Worm (Caenorhabditis elegans) whole organism, mixed stage, embryonic: ENCODE data around the gene nspb-5.

ENCODE experiments used
- M03D4.4 ChIP-seq: sonication (generic microtip); optimal IDR thresholded peaks from 2 replicates; lab custom pipeline; 2017; ENCODE audit warnings: mild to moderate bottlenecking, missing genetic modification characterization, missing compliant biosample characterization
- bed-3 ChIP-seq: fragments of 200-800 bp; sonication (Bioruptor generic); optimal IDR thresholded peaks from 3 replicates; lab custom pipeline; 2018; ENCODE audit warnings: mild to moderate bottlenecking, missing genetic modification characterization, moderate library complexity, missing compliant biosample characterization
- blmp-1 ChIP-seq: fragments of 150-350 bp; optimal IDR thresholded peaks from 2 replicates; lab custom pipeline; 2014; ENCODE audit warnings: missing biosample characterization, missing genetic modification characterization
- ceh-39 ChIP-seq: fragments of 150-350 bp; optimal IDR thresholded peaks from 2 replicates; lab custom pipeline; 2014; ENCODE audit warnings: missing biosample characterization, missing genetic modification characterization
- ceh-43 ChIP-seq: fragments of 200-800 bp; sonication (Bioruptor generic); optimal IDR thresholded peaks from 2 replicates; lab custom pipeline; 2018; ENCODE audit warnings: mild to moderate bottlenecking, missing genetic modification characterization, moderate library complexity, missing compliant biosample characterization
- ces-1 ChIP-seq: fragments of 150-350 bp; optimal IDR thresholded peaks from 2 replicates; lab custom pipeline; 2014; ENCODE audit warnings: missing biosample characterization, missing genetic modification reagents, missing genetic modification characterization
- cnd-1 ChIP-seq: fragments of 200-800 bp; sonication (Bioruptor generic); optimal IDR thresholded peaks from 2 replicates; lab custom pipeline; 2018; ENCODE audit warnings: mild to moderate bottlenecking, missing genetic modification characterization, missing compliant biosample characterization
- drap-1 ChIP-seq: fragments of 200-800 bp; sonication (Bioruptor generic); optimal IDR thresholded peaks from 3 replicates; lab custom pipeline; 2018; ENCODE audit warnings: mild to moderate bottlenecking, missing genetic modification characterization, missing compliant biosample characterization
- elt-1 ChIP-seq: sonication (generic microtip); optimal IDR thresholded peaks from 2 replicates; lab custom pipeline; 2017; ENCODE audit warnings: missing genetic modification characterization, mild to moderate bottlenecking, missing compliant biosample characterization, antibody characterized with exemption, moderate library complexity, borderline replicate concordance; ENCODE audit not compliant: insufficient read depth
- elt-3 ChIP-seq: fragments of 150-350 bp; optimal IDR thresholded peaks from 2 replicates; lab custom pipeline; 2014; ENCODE audit warnings: missing biosample characterization, missing genetic modification characterization
- flh-1 ChIP-seq: fragments of 200-800 bp; sonication (Bioruptor generic); optimal IDR thresholded peaks from 2 replicates; lab custom pipeline; 2018; ENCODE audit warnings: mild to moderate bottlenecking, missing genetic modification characterization, moderate library complexity, missing compliant biosample characterization
- ham-2 ChIP-seq: fragments of 200-800 bp; sonication (Bioruptor generic); optimal IDR thresholded peaks from 2 replicates; lab custom pipeline; 2018; ENCODE audit warnings: mild to moderate bottlenecking, missing genetic modification characterization, missing compliant biosample characterization
- hlh-1 ChIP-seq: fragments of 150-350 bp; optimal IDR thresholded peaks from 2 replicates; lab custom pipeline; 2014; ENCODE audit warnings: missing biosample characterization, missing genetic modification reagents, missing genetic modification characterization
- lin-13 ChIP-seq: fragments of 150-350 bp; optimal IDR thresholded peaks from 2 replicates; lab custom pipeline; 2014; ENCODE audit warnings: missing biosample characterization, missing genetic modification characterization
- lin-32 ChIP-seq: fragments of 200-800 bp; sonication (Bioruptor generic); optimal IDR thresholded peaks from 2 replicates; lab custom pipeline; 2018; ENCODE audit warnings: mild to moderate bottlenecking, missing genetic modification characterization, missing compliant biosample characterization
- lsy-2 ChIP-seq: fragments of 150-350 bp; optimal IDR thresholded peaks from 2 replicates; lab custom pipeline; 2014; ENCODE audit warnings: missing biosample characterization, missing genetic modification characterization
- mab-5 ChIP-seq: fragments of 150-350 bp; optimal IDR thresholded peaks from 2 replicates; lab custom pipeline; 2014; ENCODE audit warnings: missing biosample characterization, missing genetic modification characterization
- mep-1 ChIP-seq: fragments of 150-350 bp; optimal IDR thresholded peaks from 2 replicates; lab custom pipeline; 2017; ENCODE audit warnings: missing biosample characterization, missing genetic modification reagents, missing genetic modification characterization, inconsistent platforms
- mls-2 ChIP-seq: sonication (generic microtip); optimal IDR thresholded peaks from 2 replicates; lab custom pipeline; 2016; ENCODE audit warnings: mild to moderate bottlenecking, missing genetic modification characterization, moderate library complexity, missing compliant biosample characterization
- nhr-12 ChIP-seq: fragments of 150-350 bp; optimal IDR thresholded peaks from 2 replicates; lab custom pipeline; 2014; ENCODE audit warnings: missing biosample characterization, missing genetic modification characterization
- nhr-2 ChIP-seq: fragments of 150-350 bp; optimal IDR thresholded peaks from 2 replicates; lab custom pipeline; 2014; ENCODE audit warnings: missing biosample characterization, missing genetic modification characterization
- nhr-237 ChIP-seq: fragments of 150-350 bp; optimal IDR thresholded peaks from 2 replicates; lab custom pipeline; 2014; ENCODE audit warnings: missing biosample characterization, missing genetic modification characterization
- nhr-28 ChIP-seq: fragments of 150-350 bp; optimal IDR thresholded peaks from 2 replicates; lab custom pipeline; 2014; ENCODE audit warnings: missing biosample characterization, missing genetic modification characterization
- nhr-76 ChIP-seq: sonication (generic microtip); optimal IDR thresholded peaks from 2 replicates; lab custom pipeline; 2017; ENCODE audit warnings: missing biosample characterization, missing genetic modification characterization
- pha-4 ChIP-seq: fragments of 150-350 bp; optimal IDR thresholded peaks from 2 replicates; lab custom pipeline; 2018; ENCODE audit warnings: missing biosample characterization, missing genetic modification reagents, missing genetic modification characterization
- sem-2 ChIP-seq: fragments of 200-800 bp; sonication (Bioruptor generic); optimal IDR thresholded peaks from 2 replicates; lab custom pipeline; 2018; ENCODE audit warnings: mild to moderate bottlenecking, missing genetic modification characterization, missing compliant biosample characterization
- tbx-8 ChIP-seq: fragments of 200-800 bp; sonication (Bioruptor generic); optimal IDR thresholded peaks from 2 replicates; lab custom pipeline; 2018; ENCODE audit warnings: mild to moderate bottlenecking, missing genetic modification characterization, moderate library complexity, missing compliant biosample characterization
- unc-120 ChIP-seq: sonication (generic microtip); optimal IDR thresholded peaks from 2 replicates; lab custom pipeline; 2017; ENCODE audit warnings: missing genetic modification characterization, missing compliant biosample characterization; ENCODE audit not compliant: poor library complexity, severe bottlenecking
- unc-39 ChIP-seq: fragments of 150-350 bp; optimal IDR thresholded peaks from 2 replicates; lab custom pipeline; 2014; ENCODE audit warnings: missing biosample characterization, missing genetic modification characterization
- unc-62 ChIP-seq: fragments of 150-350 bp; optimal IDR thresholded peaks from 2 replicates; lab custom pipeline; 2014; ENCODE audit warnings: missing biosample characterization, missing genetic modification reagents, missing genetic modification characterization
- zip-8 ChIP-seq: fragments of 150-350 bp; optimal IDR thresholded peaks from 2 replicates; lab custom pipeline; 2014; ENCODE audit warnings: missing biosample characterization, missing genetic modification characterization
- ztf-11 ChIP-seq: fragments of 150-350 bp; optimal IDR thresholded peaks from 2 replicates; lab custom pipeline; 2014; ENCODE audit warnings: missing biosample characterization, missing genetic modification characterization

nspb-5 gene

DNA sequence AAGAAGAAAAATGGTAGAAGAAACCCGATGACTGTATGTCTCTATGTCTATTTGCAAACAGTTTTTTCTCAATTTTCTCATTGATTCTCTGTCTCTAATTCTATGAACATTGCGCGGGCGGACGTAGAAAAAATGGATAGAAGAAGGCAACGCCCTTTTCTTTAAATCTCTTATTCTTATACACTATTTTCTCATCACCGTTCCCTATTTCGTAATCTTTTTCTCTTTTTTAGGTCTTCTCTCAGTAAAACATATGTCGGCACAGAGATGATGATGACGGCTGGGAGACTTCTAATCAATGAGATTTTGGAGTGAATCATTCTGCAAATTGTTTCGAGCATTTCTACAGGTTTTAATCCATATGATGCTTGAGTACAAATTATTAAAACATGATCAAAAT lies 23.3 kb downstream of the nspb-5 start:
- TF ChIP-seq unc-120: no peak
- no peak for TF ChIP-seq nhr-12
- no peak for TF ChIP-seq nhr-28 (tag; lab: Kevin White, UChicago)
- TF ChIP-seq nhr-237 (tag; lab: Kevin White, UChicago): no peak
- TF ChIP-seq pha-4 (tag; lab: Kevin White, UChicago): no peak
- TF ChIP-seq unc-39 (tag; lab: Kevin White, UChicago): no peak
- TF ChIP-seq lin-13 (tag; lab: Kevin White, UChicago): no peak
- TF ChIP-seq zip-8 (tag; lab: Kevin White, UChicago): no peak
- TF ChIP-seq unc-62 (GFP tag; lab: Kevin White, UChicago): no peak
- no peak for TF ChIP-seq elt-1
- TF ChIP-seq hlh-1 (tag; lab: Kevin White, UChicago): no peak
- TF ChIP-seq M03D4.4 (tag; lab: Kevin White, UChicago): no peak
- TF ChIP-seq ham-2 (GFP tag; lab: Kevin White, UChicago): no peak
- TF ChIP-seq cnd-1 (tag; lab: Kevin White, UChicago): no peak
- TF ChIP-seq blmp-1 (tag; lab: Kevin White, UChicago): no peak
- no peak for TF ChIP-seq lin-32 (GFP tag; lab: Kevin White, UChicago)
- no peak for TF ChIP-seq ztf-11 (tag; lab: Kevin White, UChicago)

DNA sequence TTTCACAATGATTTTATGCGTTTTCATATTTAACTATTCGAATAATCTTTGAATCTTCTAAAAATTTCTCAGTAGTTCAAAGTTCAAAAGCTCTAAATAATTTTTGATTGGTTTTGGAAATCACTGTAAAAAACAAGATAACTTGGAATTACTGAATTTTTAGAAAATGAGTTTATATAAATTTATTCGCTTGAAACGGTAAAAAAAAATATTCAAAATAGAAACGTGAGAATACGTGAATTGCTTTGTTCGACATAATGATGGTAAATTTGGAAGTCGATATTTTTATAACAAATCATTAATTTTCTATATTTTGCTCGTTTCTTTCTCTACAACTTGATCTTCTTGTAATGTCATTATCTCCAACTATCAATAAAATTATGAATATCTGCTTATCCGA lies 24.6 kb downstream of the nspb-5 start, which contains the start of gene C01B10.44:
Gene C01B10.44 (plus strand): TSS at position 301 of the 400 bp plus-strand sequence.
- TF ChIP-seq bed-3 (GFP tag; lab: Kevin White, UChicago) (no peak), sem-2 (no peak), ztf-11 (tag; lab: Kevin White, UChicago) (no peak), mls-2 (tag; lab: Kevin White, UChicago) (no peak), tbx-8 (GFP tag; lab: Kevin White, UChicago) (no peak), mab-5 (no peak), drap-1 (GFP tag; lab: Kevin White, UChicago) (no peak), elt-3 (no peak), nhr-28 (tag; lab: Kevin White, UChicago) (no peak), nhr-76 (tag; lab: Kevin White, UChicago) (no peak), lsy-2 (tag; lab: Kevin White, UChicago) (no peak), ceh-43 (GFP tag; lab: Kevin White, UChicago) (no peak), elt-1 (no peak), flh-1 (GFP tag; lab: Kevin White, UChicago) (no peak), ces-1 (GFP tag; lab: Kevin White, UChicago) (no peak), pha-4 (tag; lab: Kevin White, UChicago) (no peak)
- TF ChIP-seq, all 35 proteins: peak for 0

ce11 chrIV:6627798-6628197 lies 29.0 kb downstream of the nspb-5 start, which contains the start of gene cest-5.2:
cest-5.2 (minus strand) TSS chrIV:6627925.
- no peak for TF ChIP-seq ceh-39 (tag; lab: Kevin White, UChicago)
- no peak for TF ChIP-seq tbx-8 (GFP tag; lab: Kevin White, UChicago)
- no peak for TF ChIP-seq nhr-76 (tag; lab: Kevin White, UChicago)
- TF ChIP-seq ztf-11 (tag; lab: Kevin White, UChicago): no peak
- TF ChIP-seq unc-120: no peak
- TF ChIP-seq mep-1: no peak
- no peak for TF ChIP-seq M03D4.4 (tag; lab: Kevin White, UChicago)
- no peak for TF ChIP-seq bed-3 (GFP tag; lab: Kevin White, UChicago)
- TF ChIP-seq zip-8 (tag; lab: Kevin White, UChicago): no peak
- no peak for TF ChIP-seq nhr-28 (tag; lab: Kevin White, UChicago)
- no peak for TF ChIP-seq unc-39 (tag; lab: Kevin White, UChicago)
- no peak for TF ChIP-seq blmp-1 (tag; lab: Kevin White, UChicago)
- no peak for TF ChIP-seq mab-5
- TF ChIP-seq nhr-237 (tag; lab: Kevin White, UChicago): no peak
- TF ChIP-seq pha-4 (tag; lab: Kevin White, UChicago): no peak
- no peak for TF ChIP-seq sem-2
- TF ChIP-seq lin-13 (tag; lab: Kevin White, UChicago): no peak
- no peak for TF ChIP-seq nhr-12
- TF ChIP-seq lin-32 (GFP tag; lab: Kevin White, UChicago): no peak

- TF ChIP-seq nhr-2 (tag; lab: Kevin White, UChicago) (no peak), lsy-2 (tag; lab: Kevin White, UChicago) (peak; percentile 40), blmp-1 (tag; lab: Kevin White, UChicago) (no peak), ces-1 (GFP tag; lab: Kevin White, UChicago) (peak; percentile 44), cnd-1 (tag; lab: Kevin White, UChicago) (no peak), nhr-76 (tag; lab: Kevin White, UChicago) (no peak)
Observed at ce11 chrIV:6631704-6632272, 32.9 kb downstream of the nspb-5 start, which contains the start of the genes cest-5.1 and C01B10.9. cest-5.1 (minus strand) TSS chrIV:6631754. C01B10.9 (plus strand) TSS chrIV:6632222.
